Fruit fly (Drosophila melanogaster) whole organism, embryonic: ENCODE measurements around the gene Tcs4.

Experiments
- Abd-B ChIP-seq: fragments of 200-800 bp; sonication (Bioruptor generic); optimal IDR thresholded peaks from 2 replicates; lab custom pipeline; 2018; ENCODE audit warnings: missing biosample characterization, mild to moderate bottlenecking, missing genetic modification characterization, moderate library complexity
- Awh ChIP-seq: fragments of 200-800 bp; sonication (Bioruptor generic); IDR thresholded peaks from 2 replicates; pipeline ENCODE4, ENCODE4 v1.3.6; 2022; ENCODE audit warnings: missing biosample characterization, missing genetic modification characterization
- BEAF-32 ChIP-seq: fragments of 200-800 bp; sonication (Bioruptor generic); optimal IDR thresholded peaks from 3 replicates; lab custom pipeline; 2017; ENCODE audit warnings: missing biosample characterization, missing genetic modification characterization, mild to moderate bottlenecking, moderate library complexity, missing genetic modification reagents
- Bgb ChIP-seq: fragments of 200-800 bp; sonication (Bioruptor generic); IDR thresholded peaks from 2 replicates; pipeline ENCODE4 v1.3.6; 2022; ENCODE audit warnings: missing biosample characterization, missing genetic modification characterization; ENCODE audit not compliant: partially characterized antibody
- CG10366 ChIP-seq: fragments of 200-800 bp; sonication (Bioruptor generic); IDR thresholded peaks from 2 replicates; pipeline ENCODE4 v1.3.6; 2022; ENCODE audit warnings: missing biosample characterization, missing genetic modification characterization
- CG10979 ChIP-seq: fragments of 200-800 bp; sonication (Bioruptor generic); optimal IDR thresholded peaks from 2 replicates; lab custom pipeline; 2018; ENCODE audit warnings: missing biosample characterization, mild to moderate bottlenecking, missing genetic modification characterization, moderate library complexity
- CG12236 ChIP-seq: fragments of 200-800 bp; sonication (Bioruptor generic); optimal IDR thresholded peaks from 2 replicates; lab custom pipeline; 2016; ENCODE audit warnings: missing biosample characterization, missing genetic modification characterization
- CG13296 ChIP-seq: fragments of 200-800 bp; sonication (Bioruptor generic); optimal IDR thresholded peaks from 3 replicates; lab custom pipeline; 2018; ENCODE audit warnings: missing biosample characterization, mild to moderate bottlenecking, missing genetic modification characterization
- CG14014 ChIP-seq: fragments of 200-800 bp; sonication (Bioruptor generic); IDR thresholded peaks from 2 replicates; pipeline ENCODE4 v1.3.6; 2022; ENCODE audit warnings: missing biosample characterization, missing genetic modification characterization
- CG14667 ChIP-seq: fragments of 200-800 bp; sonication (Bioruptor generic); IDR thresholded peaks from 2 replicates; pipeline ENCODE4 v1.3.6; 2022; ENCODE audit warnings: missing biosample characterization, missing genetic modification characterization
- CG14860 ChIP-seq: fragments of 200-800 bp; sonication (Bioruptor generic); IDR thresholded peaks from 3 replicates; pipeline ENCODE4 v1.3.6; 2022; ENCODE audit warnings: missing biosample characterization, missing genetic modification characterization; ENCODE audit not compliant: partially characterized antibody
- CG16863 ChIP-seq: fragments of 200-800 bp; sonication (Bioruptor generic); optimal IDR thresholded peaks from 3 replicates; lab custom pipeline; 2016; ENCODE audit warnings: missing biosample characterization, missing genetic modification characterization
- CG17359 ChIP-seq: fragments of 200-800 bp; sonication (Bioruptor generic); optimal IDR thresholded peaks from 3 replicates; lab custom pipeline; 2018; ENCODE audit warnings: missing biosample characterization, mild to moderate bottlenecking, missing genetic modification characterization, moderate library complexity
- CG17802 ChIP-seq: fragments of 200-800 bp; sonication (Bioruptor generic); optimal IDR thresholded peaks from 2 replicates; lab custom pipeline; 2018; ENCODE audit warnings: missing biosample characterization, mild to moderate bottlenecking, missing genetic modification characterization, moderate library complexity
- CG2202 ChIP-seq: fragments of 200-800 bp; sonication (Bioruptor generic); optimal IDR thresholded peaks from 2 replicates; lab custom pipeline; 2018; ENCODE audit warnings: missing biosample characterization, mild to moderate bottlenecking, missing genetic modification characterization
- CG2678 ChIP-seq: fragments of 200-800 bp; sonication (Bioruptor generic); optimal IDR thresholded peaks from 3 replicates; lab custom pipeline; 2019; ENCODE audit warnings: missing biosample characterization, mild to moderate bottlenecking, missing genetic modification characterization, moderate library complexity
- CG3838 ChIP-seq: fragments of 200-800 bp; sonication (Bioruptor generic); optimal IDR thresholded peaks from 3 replicates; lab custom pipeline; 2016; ENCODE audit warnings: missing biosample characterization, missing genetic modification characterization
- CG6765 ChIP-seq: fragments of 200-800 bp; sonication (Bioruptor generic); optimal IDR thresholded peaks from 3 replicates; lab custom pipeline; 2017; ENCODE audit warnings: missing biosample characterization, mild to moderate bottlenecking, missing genetic modification characterization
- CG6854 ChIP-seq: fragments of 200-800 bp; sonication (Bioruptor generic); optimal IDR thresholded peaks from 3 replicates; lab custom pipeline; 2017; ENCODE audit warnings: missing biosample characterization, mild to moderate bottlenecking, missing genetic modification characterization
- CG7745 ChIP-seq: fragments of 200-800 bp; sonication (Bioruptor generic); optimal IDR thresholded peaks from 2 replicates; lab custom pipeline; 2018; ENCODE audit warnings: missing biosample characterization, mild to moderate bottlenecking, missing genetic modification characterization, moderate library complexity
- CG8924 ChIP-seq: fragments of 200-800 bp; optimal IDR thresholded peaks from 3 replicates; lab custom pipeline; 2019; ENCODE audit warnings: missing biosample characterization, mild to moderate bottlenecking, missing genetic modification characterization, moderate library complexity
- CG9727 ChIP-seq: fragments of 200-800 bp; sonication (Bioruptor generic); optimal IDR thresholded peaks from 3 replicates; lab custom pipeline; 2017; ENCODE audit warnings: missing biosample characterization, mild to moderate bottlenecking, missing genetic modification characterization
- Doc2 ChIP-seq: fragments of 200-800 bp; sonication (Bioruptor generic); IDR thresholded peaks from 2 replicates; pipeline ENCODE4 v1.3.6; 2022; ENCODE audit warnings: missing biosample characterization, missing genetic modification characterization
- Doc3 ChIP-seq: fragments of 200-800 bp; sonication (Bioruptor generic); IDR thresholded peaks from 3 replicates; pipeline ENCODE4 v1.3.6; 2022; ENCODE audit warnings: missing biosample characterization, missing genetic modification characterization; ENCODE audit not compliant: partially characterized antibody
- Ets65A ChIP-seq: fragments of 200-800 bp; sonication (Bioruptor generic); peaks from one replicate; lab custom pipeline; 2016; ENCODE audit warnings: missing biosample characterization, missing genetic modification characterization
- Hr51 ChIP-seq, 2 experiments: fragments of 200-800 bp; sonication (Bioruptor generic); optimal IDR thresholded peaks; 2 replicates in 1 of 2; 3 replicates in 1 of 2; lab custom pipeline; 2016 to 2018; ENCODE audit warnings: missing biosample characterization in 2 of 2, missing genetic modification characterization in 2 of 2, mild to moderate bottlenecking in 1 of 2, moderate library complexity in 1 of 2
- Hsf ChIP-seq: fragments of 200-800 bp; sonication (Bioruptor generic); optimal IDR thresholded peaks from 3 replicates; lab custom pipeline; 2016; ENCODE audit warnings: missing biosample characterization, missing genetic modification characterization
- Kr ChIP-seq: fragments of 200-800 bp; sonication (Bioruptor generic); optimal IDR thresholded peaks from 2 replicates; lab custom pipeline; 2017; ENCODE audit warnings: missing biosample characterization, mild to moderate bottlenecking, missing genetic modification characterization
- MTF-1 ChIP-seq: fragments of 200-800 bp; sonication (Bioruptor generic); optimal IDR thresholded peaks from 2 replicates; lab custom pipeline; 2018; ENCODE audit warnings: missing biosample characterization, mild to moderate bottlenecking, missing genetic modification characterization, borderline replicate concordance
- Meics ChIP-seq: fragments of 200-800 bp; sonication (Bioruptor generic); optimal IDR thresholded peaks from 2 replicates; lab custom pipeline; 2017; ENCODE audit warnings: missing biosample characterization, mild to moderate bottlenecking, missing genetic modification characterization
- Mrtf ChIP-seq: fragments of 200-800 bp; sonication (Bioruptor generic); IDR thresholded peaks from 3 replicates; pipeline ENCODE4 v1.3.6; 2022; ENCODE audit warnings: missing biosample characterization, missing genetic modification characterization
- Nf-YB ChIP-seq: fragments of 200-800 bp; sonication (Bioruptor generic); optimal IDR thresholded peaks from 3 replicates; lab custom pipeline; 2019; ENCODE audit warnings: missing biosample characterization, mild to moderate bottlenecking, missing genetic modification characterization, moderate library complexity
- Ptx1 ChIP-seq: fragments of 200-800 bp; sonication (Bioruptor generic); IDR thresholded peaks from 2 replicates; pipeline ENCODE4 v1.3.6; 2022; ENCODE audit warnings: missing biosample characterization, missing genetic modification characterization
- Rfx ChIP-seq: fragments of 200-800 bp; sonication (Bioruptor generic); IDR thresholded peaks from 2 replicates; pipeline ENCODE4 v1.3.6; 2022; ENCODE audit warnings: missing biosample characterization, missing genetic modification characterization
- Sry-δ ChIP-seq: fragments of 200-800 bp; sonication (Bioruptor generic); optimal IDR thresholded peaks from 2 replicates; lab custom pipeline; 2016; ENCODE audit warnings: missing biosample characterization, missing genetic modification characterization
- chif ChIP-seq, 2 experiments: fragments of 200-800 bp; sonication (Bioruptor generic); optimal IDR thresholded peaks; 3 replicates each; lab custom pipeline; 2016; ENCODE audit warnings: missing biosample characterization in 2 of 2, missing genetic modification characterization in 2 of 2
- exex ChIP-seq: fragments of 200-800 bp; sonication (Bioruptor generic); optimal IDR thresholded peaks from 4 replicates; lab custom pipeline; 2018; ENCODE audit warnings: missing biosample characterization, mild to moderate bottlenecking, missing genetic modification characterization, moderate library complexity
- gce ChIP-seq: fragments of 200-800 bp; sonication (Bioruptor generic); IDR thresholded peaks from 3 replicates; pipeline ENCODE4 v1.3.6; 2022; ENCODE audit warnings: missing biosample characterization, missing genetic modification characterization
- gcm ChIP-seq: fragments of 200-800 bp; sonication (Bioruptor generic); optimal IDR thresholded peaks from 2 replicates; lab custom pipeline; 2019; ENCODE audit warnings: missing biosample characterization, mild to moderate bottlenecking, missing genetic modification characterization, moderate library complexity
- otp ChIP-seq: fragments of 200-800 bp; sonication (Bioruptor generic); IDR thresholded peaks from 3 replicates; pipeline ENCODE4, ENCODE4 v1.3.6; 2022; ENCODE audit warnings: missing biosample characterization, missing genetic modification characterization
- pfk ChIP-seq: fragments of 200-800 bp; sonication (Bioruptor generic); optimal IDR thresholded peaks from 2 replicates; lab custom pipeline; 2018; ENCODE audit warnings: missing biosample characterization, mild to moderate bottlenecking, missing genetic modification characterization, moderate library complexity
- pros ChIP-seq: fragments of 200-800 bp; sonication (Bioruptor generic); optimal IDR thresholded peaks from 3 replicates; lab custom pipeline; 2019; ENCODE audit warnings: missing biosample characterization, mild to moderate bottlenecking, missing genetic modification characterization, moderate library complexity
- pum ChIP-seq: fragments of 200-800 bp; sonication (Bioruptor generic); optimal IDR thresholded peaks from 2 replicates; lab custom pipeline; 2016; ENCODE audit warnings: missing biosample characterization, missing genetic modification characterization
- pzg ChIP-seq: fragments of 200-800 bp; sonication (Bioruptor generic); optimal IDR thresholded peaks from 3 replicates; lab custom pipeline; 2018; ENCODE audit warnings: missing biosample characterization, mild to moderate bottlenecking, missing genetic modification characterization, moderate library complexity
- repo ChIP-seq: fragments of 200-800 bp; sonication (Bioruptor generic); optimal IDR thresholded peaks from 2 replicates; lab custom pipeline; 2016; ENCODE audit warnings: missing biosample characterization, missing genetic modification characterization
- run ChIP-seq: fragments of 200-800 bp; sonication (Bioruptor generic); optimal IDR thresholded peaks from 3 replicates; lab custom pipeline; 2018; ENCODE audit warnings: missing biosample characterization, mild to moderate bottlenecking, missing genetic modification characterization
- so ChIP-seq: fragments of 200-800 bp; sonication (Bioruptor generic); IDR thresholded peaks from 3 replicates; pipeline ENCODE4 v1.3.6; 2022; ENCODE audit warnings: missing biosample characterization, missing genetic modification characterization
- tio ChIP-seq: fragments of 200-800 bp; sonication (Bioruptor generic); optimal IDR thresholded peaks from 2 replicates; lab custom pipeline; 2017; ENCODE audit warnings: missing biosample characterization, missing genetic modification characterization, inconsistent platforms
- tup ChIP-seq: fragments of 200-800 bp; sonication (Bioruptor generic); optimal IDR thresholded peaks from 2 replicates; lab custom pipeline; 2016; ENCODE audit warnings: missing biosample characterization, mild to moderate bottlenecking, missing genetic modification characterization, moderate library complexity

Tcs4 gene

DNA sequence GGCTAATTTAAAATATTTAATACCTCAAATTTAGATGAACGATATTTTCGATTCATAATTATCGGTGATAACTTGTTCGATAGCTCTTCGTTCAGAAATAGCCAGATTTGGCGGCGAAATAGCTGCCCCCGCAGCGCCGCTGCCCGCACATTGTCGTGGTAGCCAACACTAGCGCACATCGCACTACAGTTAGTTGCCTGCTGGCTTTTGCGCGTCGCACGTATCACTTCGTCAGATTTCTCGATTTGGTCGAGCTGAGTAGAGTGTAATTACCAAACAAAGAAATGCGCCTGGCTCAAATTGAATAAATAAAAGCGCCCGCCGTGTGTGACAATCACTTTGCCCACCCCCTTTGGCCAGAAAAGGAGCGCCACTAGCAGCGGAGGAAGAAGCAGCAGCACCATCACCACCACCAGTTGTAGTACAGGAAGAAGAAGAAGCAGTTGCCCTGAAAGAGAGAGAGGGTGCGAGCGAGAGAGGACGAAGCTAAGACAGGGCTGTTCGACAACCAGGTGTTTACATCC lies 49.1 kb upstream of the Tcs4 start, which contains the start of gene Abcd3 (continued):
- TF ChIP-seq run (tag; lab: Kevin White, UChicago): peak; percentile 2
- TF ChIP-seq Ptx1 (GFP tag; lab: Robert Waterston, UW): no peak
- TF ChIP-seq CG17359 (tag; lab: Kevin White, UChicago): peak; percentile 46
- no peak for TF ChIP-seq pum (GFP tag; lab: Kevin White, UChicago)
- 0 out of 3 replicates have a peak, but pooled peaks have one; percentile 26 for TF ChIP-seq otp (GFP tag; lab: Robert Waterston, UW)
- TF ChIP-seq tup (GFP tag; lab: Kevin White, UChicago): no peak
- no peak for TF ChIP-seq CG14667 (GFP tag; lab: Robert Waterston, UW)
- peak; percentile 74; the same call in 2 of the 3 replicates for TF ChIP-seq so (GFP tag; lab: Robert Waterston, UW)
- peak; percentile 44 for TF ChIP-seq Rfx (GFP tag; lab: Robert Waterston, UW)
- TF ChIP-seq CG17802 (tag; lab: Kevin White, UChicago): no peak
- TF ChIP-seq exex (tag; lab: Kevin White, UChicago): peak; percentile 54
- peak; percentile 34; the same call in 1 of the 2 replicates for TF ChIP-seq CG14014
- TF ChIP-seq pros (GFP tag; lab: Kevin White, UChicago): peak; percentile 87
- TF ChIP-seq pzg (GFP tag; lab: Kevin White, UChicago): peak; percentile 76
- no peak for TF ChIP-seq CG12236 (GFP tag; lab: Kevin White, UChicago)
- peak; percentile 25 for TF ChIP-seq CG6765 (GFP tag; lab: Kevin White, UChicago)
- no peak for TF ChIP-seq Hsf
- TF ChIP-seq tio (GFP tag; lab: Kevin White, UChicago): no peak
- TF ChIP-seq pfk: no peak
- TF ChIP-seq Doc3: 0 out of 3 replicates have a peak, but pooled peaks have one; percentile 34
- TF ChIP-seq MTF-1: peak; percentile 37
- no peak for TF ChIP-seq CG16863 (GFP tag; lab: Kevin White, UChicago)
- TF ChIP-seq chif (GFP tag; optimal IDR thresholded peaks at IDR 0.05; lab: Kevin White, UChicago): peak in 1 of 2 experiments; percentile 0
- peak; percentile 67 for TF ChIP-seq CG14860 (GFP tag; lab: Robert Waterston, UW)
- peak; percentile 13 for TF ChIP-seq Nf-YB (GFP tag; lab: Kevin White, UChicago)
- TF ChIP-seq BEAF-32 (GFP tag; lab: Kevin White, UChicago): peak; percentile 58
- no peak for TF ChIP-seq CG7745 (tag; lab: Kevin White, UChicago)
- TF ChIP-seq CG10979 (tag; lab: Kevin White, UChicago): peak; percentile 43
- peak; percentile 46 for TF ChIP-seq CG6854 (GFP tag; lab: Kevin White, UChicago)
- TF ChIP-seq Doc2 (GFP tag; lab: Robert Waterston, UW): no peak
- TF ChIP-seq CG2678 (tag; lab: Kevin White, UChicago): peak; percentile 43
- peak; percentile 56 for TF ChIP-seq gcm (GFP tag; lab: Kevin White, UChicago)
- peak; percentile 29 for TF ChIP-seq Meics (GFP tag; lab: Kevin White, UChicago)
- TF ChIP-seq CG2202 (tag; lab: Kevin White, UChicago): peak; percentile 27
- TF ChIP-seq CG9727 (GFP tag; lab: Kevin White, UChicago): peak; percentile 24
- TF ChIP-seq Hr51 (GFP tag; optimal IDR thresholded peaks at IDR 0.05; lab: Kevin White, UChicago): peak in 1 of 2 experiments; percentile 13
- peak; percentile 34; the same call in 1 of the 2 replicates for TF ChIP-seq CG10366 (GFP tag; lab: Robert Waterston, UW)
- TF ChIP-seq Bgb (GFP tag; lab: Robert Waterston, UW): peak; percentile 74
- 0 out of 2 replicates have a peak, but pooled peaks have one; percentile 42 for TF ChIP-seq Awh (GFP tag; lab: Robert Waterston, UW)
- TF ChIP-seq CG3838 (GFP tag; lab: Kevin White, UChicago): no peak
- TF ChIP-seq Kr (GFP tag; lab: Kevin White, UChicago): no peak
- TF ChIP-seq CG13296 (GFP tag; lab: Kevin White, UChicago): peak; percentile 21
- peak; percentile 70 for TF ChIP-seq Sry-δ (GFP tag; lab: Kevin White, UChicago)
- 0 out of 3 replicates have a peak, but pooled peaks have one; percentile 45 for TF ChIP-seq gce (GFP tag; lab: Robert Waterston, UW)
- TF ChIP-seq repo (GFP tag; lab: Kevin White, UChicago): no peak
- no peak for TF ChIP-seq Abd-B (GFP tag; lab: Kevin White, UChicago)
- no peak for TF ChIP-seq Mrtf (GFP tag; lab: Robert Waterston, UW)
- TF ChIP-seq CG8924 (tag; lab: Kevin White, UChicago): peak; percentile 69
- peak; percentile 51 for TF ChIP-seq Ets65A (GFP tag; lab: Kevin White, UChicago)
